Fruit fly (Drosophila melanogaster) whole organism, prepupa: ENCODE results near the gene Trf.

Source experiments
- CG10669 ChIP-seq: fragments of 200-800 bp; sonication (Bioruptor generic); optimal IDR thresholded peaks from 3 replicates; lab custom pipeline; 2018; ENCODE audit warnings: missing biosample characterization, mild to moderate bottlenecking, missing genetic modification characterization, moderate library complexity
- CG11294 ChIP-seq: fragments of 200-800 bp; sonication (Bioruptor generic); IDR thresholded peaks from 2 replicates; pipeline ENCODE4 v1.3.6; 2022; ENCODE audit warnings: missing biosample characterization, missing genetic modification characterization
- CG15336 ChIP-seq: fragments of 200-800 bp; sonication (Bioruptor generic); IDR thresholded peaks from 2 replicates; pipeline ENCODE4 v1.3.6; 2022; ENCODE audit warnings: missing biosample characterization, missing genetic modification characterization
- CG1621 ChIP-seq: fragments of 200-800 bp; sonication (Bioruptor generic); optimal IDR thresholded peaks from 3 replicates; lab custom pipeline; 2018; ENCODE audit warnings: missing biosample characterization, mild to moderate bottlenecking, missing genetic modification characterization
- CG3032 ChIP-seq: fragments of 200-800 bp; optimal IDR thresholded peaks from 2 replicates; lab custom pipeline; 2019; ENCODE audit warnings: missing biosample characterization, mild to moderate bottlenecking, missing genetic modification characterization, moderate library complexity
- CG32006 ChIP-seq: fragments of 200-800 bp; sonication (Bioruptor generic); optimal IDR thresholded peaks from 3 replicates; lab custom pipeline; 2017; ENCODE audit warnings: missing biosample characterization, mild to moderate bottlenecking, missing genetic modification characterization
- CG34406 ChIP-seq: fragments of 200-800 bp; sonication (Bioruptor generic); optimal IDR thresholded peaks from 3 replicates; lab custom pipeline; 2016; ENCODE audit warnings: missing biosample characterization, missing genetic modification characterization
- CG3919 ChIP-seq: fragments of 200-800 bp; sonication (Bioruptor generic); optimal IDR thresholded peaks from 3 replicates; lab custom pipeline; 2016; ENCODE audit warnings: missing biosample characterization, missing genetic modification characterization
- CG6163 ChIP-seq: fragments of 200-800 bp; sonication (Bioruptor generic); IDR thresholded peaks from 3 replicates; pipeline ENCODE4 v1.3.6; 2022; ENCODE audit warnings: missing biosample characterization, missing genetic modification characterization
- CG6792 ChIP-seq: fragments of 200-800 bp; sonication (Bioruptor generic); optimal IDR thresholded peaks from 3 replicates; lab custom pipeline; 2016; ENCODE audit warnings: missing biosample characterization, missing genetic modification characterization
- CG6808 ChIP-seq: fragments of 200-800 bp; sonication (Bioruptor generic); optimal IDR thresholded peaks from 3 replicates; lab custom pipeline; 2017; ENCODE audit warnings: missing biosample characterization, missing genetic modification characterization, mild to moderate bottlenecking, moderate library complexity, missing genetic modification reagents
- CG6854 ChIP-seq: fragments of 200-800 bp; sonication (Bioruptor generic); optimal IDR thresholded peaks from 2 replicates; lab custom pipeline; 2017; ENCODE audit warnings: missing biosample characterization, mild to moderate bottlenecking, missing genetic modification characterization
- CG7368 ChIP-seq: fragments of 200-800 bp; sonication (Bioruptor generic); optimal IDR thresholded peaks from 3 replicates; lab custom pipeline; 2016; ENCODE audit warnings: missing biosample characterization, missing genetic modification characterization
- CG8119 ChIP-seq: fragments of 200-800 bp; sonication (Bioruptor generic); IDR thresholded peaks from 3 replicates; pipeline ENCODE4 v1.3.6; 2022; ENCODE audit warnings: missing biosample characterization, missing genetic modification characterization
- CG8319 ChIP-seq: fragments of 200-800 bp; sonication (Bioruptor generic); optimal IDR thresholded peaks from 3 replicates; lab custom pipeline; 2016; ENCODE audit warnings: missing biosample characterization, missing genetic modification characterization
- CG8632 ChIP-seq: fragments of 200-800 bp; sonication (Bioruptor generic); optimal IDR thresholded peaks from 3 replicates; lab custom pipeline; 2016; ENCODE audit warnings: missing biosample characterization, missing genetic modification characterization
- CG9139 ChIP-seq: fragments of 200-800 bp; sonication (Bioruptor generic); optimal IDR thresholded peaks from 3 replicates; lab custom pipeline; 2017; ENCODE audit warnings: missing biosample characterization, mild to moderate bottlenecking, missing genetic modification characterization
- Eip75B ChIP-seq: fragments of 200-800 bp; sonication (Bioruptor generic); optimal IDR thresholded peaks from 3 replicates; lab custom pipeline; 2016; ENCODE audit warnings: missing biosample characterization, missing genetic modification characterization
- Eip78C ChIP-seq: fragments of 200-800 bp; sonication (Bioruptor generic); peaks from one replicate; lab custom pipeline; 2016; ENCODE audit warnings: missing biosample characterization, missing genetic modification characterization
- Eip93F ChIP-seq: fragments of 200-800 bp; sonication (Bioruptor generic); optimal IDR thresholded peaks from 2 replicates; lab custom pipeline; 2016; ENCODE audit warnings: missing biosample characterization, mild to moderate bottlenecking, missing genetic modification characterization
- Ets21C ChIP-seq: fragments of 200-800 bp; sonication (Bioruptor generic); optimal IDR thresholded peaks from 3 replicates; lab custom pipeline; 2016; ENCODE audit warnings: missing biosample characterization, missing genetic modification characterization
- Ets96B ChIP-seq: fragments of 200-800 bp; optimal IDR thresholded peaks from 2 replicates; lab custom pipeline; 2019; ENCODE audit warnings: missing biosample characterization, mild to moderate bottlenecking, missing genetic modification characterization, moderate library complexity
- Gug ChIP-seq: fragments of 200-800 bp; sonication (Bioruptor generic); IDR thresholded peaks from 2 replicates; pipeline ENCODE4 v1.3.6; 2022; ENCODE audit warnings: missing biosample characterization, missing genetic modification characterization
- Hr38 ChIP-seq: sonication (Bioruptor generic); optimal IDR thresholded peaks from 2 replicates; lab custom pipeline; 2016; ENCODE audit warnings: missing biosample characterization, missing genetic modification characterization
- Hr39 ChIP-seq: fragments of 200-800 bp; sonication (Bioruptor generic); optimal IDR thresholded peaks from 2 replicates; lab custom pipeline; 2016; ENCODE audit warnings: missing biosample characterization, missing genetic modification characterization
- Hr4 ChIP-seq: fragments of 200-800 bp; sonication (Bioruptor generic); optimal IDR thresholded peaks from 3 replicates; lab custom pipeline; 2016; ENCODE audit warnings: missing biosample characterization, missing genetic modification characterization
- Lpt ChIP-seq: fragments of 200-800 bp; sonication (Bioruptor generic); optimal IDR thresholded peaks from 3 replicates; lab custom pipeline; 2016; ENCODE audit warnings: missing biosample characterization, missing genetic modification characterization
- OdsH ChIP-seq: fragments of 200-800 bp; sonication (Bioruptor generic); optimal IDR thresholded peaks from 3 replicates; lab custom pipeline; 2016; ENCODE audit warnings: missing biosample characterization, missing genetic modification characterization
- Sox102F ChIP-seq: fragments of 200-800 bp; sonication (Bioruptor generic); optimal IDR thresholded peaks from 2 replicates; lab custom pipeline; 2016; ENCODE audit warnings: missing biosample characterization, mild to moderate bottlenecking, missing genetic modification characterization
- Sox14 ChIP-seq: fragments of 200-800 bp; sonication (Bioruptor generic); optimal IDR thresholded peaks from 3 replicates; lab custom pipeline; 2016; ENCODE audit warnings: missing biosample characterization, missing genetic modification characterization
- Sox15 ChIP-seq: fragments of 200-800 bp; sonication (Bioruptor generic); optimal IDR thresholded peaks from 3 replicates; lab custom pipeline; 2016; ENCODE audit warnings: missing biosample characterization, missing genetic modification characterization
- achi ChIP-seq: fragments of 200-800 bp; sonication (Bioruptor generic); optimal IDR thresholded peaks from 3 replicates; lab custom pipeline; 2016; ENCODE audit warnings: missing biosample characterization, missing genetic modification characterization
- acj6 ChIP-seq: fragments of 200-800 bp; sonication (Bioruptor generic); optimal IDR thresholded peaks from 3 replicates; lab custom pipeline; 2016; ENCODE audit warnings: missing biosample characterization, missing genetic modification characterization
- cyc ChIP-seq: fragments of 200-800 bp; sonication (Bioruptor generic); optimal IDR thresholded peaks from 3 replicates; lab custom pipeline; 2016; ENCODE audit warnings: missing biosample characterization, missing genetic modification characterization
- dac ChIP-seq: fragments of 200-800 bp; sonication (Bioruptor generic); optimal IDR thresholded peaks from 2 replicates; lab custom pipeline; 2017; ENCODE audit warnings: missing biosample characterization, mild to moderate bottlenecking, missing genetic modification characterization
- dsx ChIP-seq: fragments of 200-800 bp; optimal IDR thresholded peaks from 3 replicates; lab custom pipeline; 2019; ENCODE audit warnings: missing biosample characterization, mild to moderate bottlenecking, missing genetic modification characterization, moderate library complexity; ENCODE audit not compliant: poor library complexity, severe bottlenecking
- eg ChIP-seq: fragments of 200-800 bp; sonication (Bioruptor generic); IDR thresholded peaks from 3 replicates; pipeline ENCODE4 v1.3.6; 2022; ENCODE audit warnings: missing biosample characterization, missing genetic modification characterization
- fd85E ChIP-seq: fragments of 200-800 bp; sonication (Bioruptor generic); optimal IDR thresholded peaks from 3 replicates; lab custom pipeline; 2016; ENCODE audit warnings: missing biosample characterization, missing genetic modification characterization
- fkh ChIP-seq: fragments of 200-800 bp; sonication (Bioruptor generic); optimal IDR thresholded peaks from 3 replicates; lab custom pipeline; 2017; ENCODE audit warnings: missing biosample characterization, mild to moderate bottlenecking, missing genetic modification characterization, moderate library complexity
- net ChIP-seq: fragments of 200-800 bp; sonication (Bioruptor generic); optimal IDR thresholded peaks from 3 replicates; lab custom pipeline; 2016; ENCODE audit warnings: missing biosample characterization, missing genetic modification characterization
- pdm3 ChIP-seq: fragments of 200-800 bp; sonication (Bioruptor generic); optimal IDR thresholded peaks from 3 replicates; lab custom pipeline; 2016; ENCODE audit warnings: missing biosample characterization, missing genetic modification characterization
- salr ChIP-seq, 2 experiments: fragments of 200-800 bp; sonication (Bioruptor generic); optimal IDR thresholded peaks; 3 replicates each; lab custom pipeline; 2016 to 2018; ENCODE audit warnings: missing biosample characterization in 2 of 2, missing genetic modification characterization in 2 of 2, mild to moderate bottlenecking in 1 of 2
- spab ChIP-seq: fragments of 200-800 bp; sonication (Bioruptor generic); optimal IDR thresholded peaks from 2 replicates; lab custom pipeline; 2017; ENCODE audit warnings: missing biosample characterization, mild to moderate bottlenecking, missing genetic modification characterization, missing genetic modification reagents
- ss ChIP-seq, 2 experiments: fragments of 200-800 bp; sonication (Bioruptor generic); optimal IDR thresholded peaks; 2 replicates in 1 of 2; 3 replicates in 1 of 2; lab custom pipeline; 2017 to 2018; ENCODE audit warnings: mild to moderate bottlenecking in 2 of 2, missing biosample characterization in 2 of 2, missing genetic modification characterization in 2 of 2, moderate library complexity in 1 of 2
- svp ChIP-seq: fragments of 200-800 bp; sonication (Bioruptor generic); peaks from one replicate; lab custom pipeline; 2016; ENCODE audit warnings: missing biosample characterization, missing genetic modification characterization
- topi ChIP-seq: fragments of 200-800 bp; sonication (Bioruptor generic); optimal IDR thresholded peaks from 3 replicates; lab custom pipeline; 2016; ENCODE audit warnings: missing biosample characterization, missing genetic modification characterization

Trf gene

DNA sequence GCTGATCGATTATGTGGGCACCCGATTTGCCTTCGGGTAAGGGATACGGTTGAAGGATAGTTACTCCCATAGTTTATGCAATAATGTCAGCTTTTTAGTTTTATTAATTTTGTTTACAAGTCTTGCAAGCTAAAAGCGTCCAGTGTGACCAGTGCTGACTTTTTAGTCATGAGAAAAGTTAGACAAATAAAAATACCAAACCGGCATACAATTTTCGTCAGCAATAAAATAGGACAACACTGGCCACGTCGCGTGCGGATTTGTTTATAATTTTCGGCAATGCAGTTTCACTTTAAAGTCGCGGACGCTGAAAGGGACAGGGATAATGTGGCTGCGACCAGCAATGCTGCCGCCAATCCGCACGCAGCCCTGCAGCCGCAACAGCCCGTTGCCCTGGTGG lies at the start of gene Trf, which contains the start of gene MED20:
TSS of gene Trf (plus strand) at position 204 of the 400 bp plus-strand sequence.
TSS of gene MED20 (minus strand) at position 157 of the 400 bp plus-strand sequence.
- TF ChIP-seq salr (GFP tag; optimal IDR thresholded peaks at IDR 0.05; lab: Kevin White, UChicago) (no peak), CG6163 (GFP tag; lab: Robert Waterston, UW) (no peak), CG8119 (GFP tag; lab: Robert Waterston, UW) (no peak), Eip75B (GFP tag; lab: Kevin White, UChicago) (no peak), CG11294 (GFP tag; lab: Robert Waterston, UW) (no peak), Gug (GFP tag; lab: Robert Waterston, UW) (no peak), dsx (no peak), eg (GFP tag; lab: Robert Waterston, UW) (no peak), CG8319 (GFP tag; lab: Kevin White, UChicago) (no peak), topi (GFP tag; lab: Kevin White, UChicago) (no peak), CG7368 (GFP tag; lab: Kevin White, UChicago) (no peak), OdsH (no peak), pdm3 (GFP tag; lab: Kevin White, UChicago) (no peak), Eip78C (no peak), Eip93F (no peak), Hr4 (GFP tag; lab: Kevin White, UChicago) (no peak), CG3919 (no peak), Sox102F (GFP tag; lab: Kevin White, UChicago) (no peak), CG34406 (GFP tag; lab: Kevin White, UChicago) (no peak), svp (GFP tag; lab: Kevin White, UChicago) (no peak)

dm6 chr2L:8024325-8024724 lies 48.4 kb upstream of the Trf start:
- no peak for TF ChIP-seq CG7368 (GFP tag; lab: Kevin White, UChicago)
- no peak for TF ChIP-seq cyc (GFP tag; lab: Kevin White, UChicago)
- TF ChIP-seq acj6 (GFP tag; lab: Kevin White, UChicago) = no peak
- TF ChIP-seq net (GFP tag; lab: Kevin White, UChicago) = no peak
- TF ChIP-seq Gug (GFP tag; lab: Robert Waterston, UW) = no peak
- TF ChIP-seq CG15336 (GFP tag; lab: Robert Waterston, UW) = no peak
- no peak for TF ChIP-seq dsx
- TF ChIP-seq Sox14 = no peak
- TF ChIP-seq dac (GFP tag; lab: Kevin White, UChicago) = no peak
- TF ChIP-seq CG6792 (GFP tag; lab: Kevin White, UChicago) = no peak
- no peak for TF ChIP-seq Lpt (GFP tag; lab: Kevin White, UChicago)
- TF ChIP-seq eg (GFP tag; lab: Robert Waterston, UW) = no peak
- no peak for TF ChIP-seq fkh (GFP tag; lab: Kevin White, UChicago)
- no peak for TF ChIP-seq CG8632 (GFP tag; lab: Kevin White, UChicago)
- TF ChIP-seq, all 60 proteins: peak for 0

DNA sequence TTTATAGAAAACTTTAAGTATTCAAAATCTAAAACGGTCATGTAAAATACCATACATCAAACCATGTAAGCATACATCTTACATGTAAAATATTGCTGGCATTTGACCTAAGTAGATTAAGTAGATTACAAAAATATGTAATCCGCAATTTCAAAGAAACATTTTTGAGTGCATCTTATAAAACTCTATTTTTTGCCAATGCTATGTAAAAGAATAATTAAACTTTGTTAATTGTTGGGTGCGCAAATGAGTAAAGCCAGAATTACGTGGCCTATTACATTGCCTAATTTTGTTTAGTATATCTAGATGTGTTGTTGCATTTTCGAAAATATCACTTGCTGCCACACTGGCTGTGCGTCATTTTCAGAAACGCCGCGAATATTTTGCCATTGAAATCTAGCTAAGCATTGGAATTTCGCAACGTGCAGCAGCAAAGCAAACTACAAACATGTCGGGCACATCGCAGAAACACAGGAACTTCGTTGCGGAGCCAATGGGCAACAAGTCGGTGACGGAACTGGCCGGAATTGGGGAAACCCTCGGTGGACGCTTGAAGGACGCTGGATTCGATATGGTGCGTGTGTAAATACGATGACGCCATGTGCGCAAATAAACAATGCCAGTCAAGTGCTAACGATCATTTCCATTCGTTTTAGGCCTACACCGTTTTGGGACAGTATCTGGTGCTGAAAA lies 43.4 kb upstream of the Trf start, which contains the start of gene baf:
TSS of gene baf (plus strand) at position 303 of the 693 bp plus-strand sequence.
- peak; percentile 58 for TF ChIP-seq achi (GFP tag; lab: Kevin White, UChicago)
- TF ChIP-seq spab (GFP tag; lab: Kevin White, UChicago) = no peak
- no peak for TF ChIP-seq CG9139 (GFP tag; lab: Kevin White, UChicago)
- no peak for TF ChIP-seq CG8632 (GFP tag; lab: Kevin White, UChicago)
- TF ChIP-seq ss (GFP tag; optimal IDR thresholded peaks at IDR 0.05; lab: Kevin White, UChicago) = peak; percentile 36 to 38
- TF ChIP-seq Sox15 (GFP tag; lab: Kevin White, UChicago) = no peak
- TF ChIP-seq net (GFP tag; lab: Kevin White, UChicago) = no peak
- TF ChIP-seq CG34406 (GFP tag; lab: Kevin White, UChicago) = no peak
- no peak for TF ChIP-seq CG11294 (GFP tag; lab: Robert Waterston, UW)
- no peak for TF ChIP-seq Hr4 (GFP tag; lab: Kevin White, UChicago)
- no peak for TF ChIP-seq Ets96B (tag; lab: Kevin White, UChicago)
- no peak for TF ChIP-seq dac (GFP tag; lab: Kevin White, UChicago)
- no peak for TF ChIP-seq fd85E (GFP tag; lab: Kevin White, UChicago)
- TF ChIP-seq Ets21C (GFP tag; lab: Kevin White, UChicago) = no peak
- TF ChIP-seq CG6854 (GFP tag; lab: Kevin White, UChicago) = peak; percentile 45
- no peak for TF ChIP-seq svp (GFP tag; lab: Kevin White, UChicago)
- no peak for TF ChIP-seq CG15336 (GFP tag; lab: Robert Waterston, UW)
- no peak for TF ChIP-seq CG6163 (GFP tag; lab: Robert Waterston, UW)
- TF ChIP-seq Hr38 (GFP tag; lab: Kevin White, UChicago) = no peak
- TF ChIP-seq CG6808 (GFP tag; lab: Kevin White, UChicago) = no peak
- peak; percentile 71 for TF ChIP-seq Eip78C
- no peak for TF ChIP-seq CG1621 (tag; lab: Kevin White, UChicago)
- no peak for TF ChIP-seq CG32006
- no peak for TF ChIP-seq dsx
- no peak for TF ChIP-seq Hr39
- TF ChIP-seq CG10669 (GFP tag; lab: Kevin White, UChicago) = no peak
- TF ChIP-seq CG3032 (tag; lab: Kevin White, UChicago) = peak; percentile 7
- TF ChIP-seq fkh (GFP tag; lab: Kevin White, UChicago) = peak; percentile 89
- TF ChIP-seq Lpt (GFP tag; lab: Kevin White, UChicago) = no peak
